Worm (Caenorhabditis elegans): ENCODE measurements around the gene T23F11.2.
A peak's percentile ranks its signal among the peaks of the same experiment; 100 is the strongest.

T23F11.2 gene

ce11 chrIII:4677466-4677865 is 22.2 kb upstream of the T23F11.2 start, which contains the start of gene srg-10 (continued):
- no peak for TF ChIP-seq snpc-3.4 (tag; optimal IDR thresholded peaks at IDR 0.05)

- TF ChIP-seq B0336.3 (GFP tag; IDR thresholded peaks at IDR 0.05) (no peak), F57C9.4 (tag; optimal IDR thresholded peaks at IDR 0.05) (no peak), nhr-120 (GFP tag; IDR thresholded peaks at IDR 0.05) (no peak), T26A5.8 (tag; optimal IDR thresholded peaks at IDR 0.05) (no peak), ets-4 (GFP tag; optimal IDR thresholded peaks at IDR 0.05) (no peak), dox-1 (GFP tag; IDR thresholded peaks at IDR 0.05) (no peak)
Measured at ce11 chrIII:4671949-4672348, 16.6 kb upstream of the T23F11.2 start, which contains the start of gene srg-13. Gene srg-13 (plus strand): TSS chrIII:4672249.

ce11 chrIII:4671491-4671890 is 16.2 kb upstream of the T23F11.2 start, which contains the start of gene T23F11.11:
Gene T23F11.11 (minus strand): TSS chrIII:4671591.
- no peak for TF ChIP-seq ztf-22 (GFP tag; optimal IDR thresholded peaks at IDR 0.05)
- TF ChIP-seq somi-1 (GFP tag; optimal IDR thresholded peaks at IDR 0.05) = no peak

- TF ChIP-seq F37B4.10 (GFP tag; IDR thresholded peaks at IDR 0.05) (no peak), nhr-80 (tag; optimal IDR thresholded peaks at IDR 0.05) (peak; percentile 23), nhr-27 (tag; optimal IDR thresholded peaks at IDR 0.05) (no peak)
Measured at ce11 chrIII:4668073-4668472, 12.8 kb upstream of the T23F11.2 start.

- no peak for TF ChIP-seq Y67H2A.10 (GFP tag; conservative IDR thresholded peaks at IDR 0.05)
- TF ChIP-seq lir-1 (GFP tag; conservative IDR thresholded peaks at IDR 0.05) = peak; percentile 26; the same call in 1 of the 2 replicates
- no peak for TF ChIP-seq pbrm-1 (GFP tag; IDR thresholded peaks at IDR 0.05)
- TF ChIP-seq tbx-9 (tag; optimal IDR thresholded peaks at IDR 0.05; ENCODE audit: borderline replicate concordance) = no peak
- peak; percentile 6 for TF ChIP-seq attf-5 (GFP tag; optimal IDR thresholded peaks at IDR 0.05)
- TF ChIP-seq let-607 (tag; optimal IDR thresholded peaks at IDR 0.05) = no peak
- peak; percentile 86 for TF ChIP-seq ceh-27 (GFP tag; optimal IDR thresholded peaks at IDR 0.05)
- TF ChIP-seq ceh-79 (tag; optimal IDR thresholded peaks at IDR 0.05) = no peak
- TF ChIP-seq nhr-179 (tag; optimal IDR thresholded peaks at IDR 0.05) = no peak
- TF ChIP-seq B0261.1 (tag; optimal IDR thresholded peaks at IDR 0.05) = no peak
- TF ChIP-seq F33H1.4 (GFP tag; IDR thresholded peaks at IDR 0.05) = no peak
- no peak for TF ChIP-seq let-526 (GFP tag; IDR thresholded peaks at IDR 0.05)
- TF ChIP-seq hmg-1.2 (GFP tag; IDR thresholded peaks at IDR 0.05) = peak; percentile 54; the same call in 1 of the 2 replicates
- no peak for TF ChIP-seq K11D2.4 (GFP tag; IDR thresholded peaks at IDR 0.05)
- TF ChIP-seq him-1 (tag; optimal IDR thresholded peaks at IDR 0.05) = no peak
- TF ChIP-seq Y95B8A.8 (GFP tag; IDR thresholded peaks at IDR 0.05) = no peak
- no peak for TF ChIP-seq ztf-28 (GFP tag; IDR thresholded peaks at IDR 0.05)
- TF ChIP-seq madf-3 (GFP tag; IDR thresholded peaks at IDR 0.05) = no peak
- TF ChIP-seq F39B2.1 (GFP tag; IDR thresholded peaks at IDR 0.05) = no peak
- no peak for TF ChIP-seq T07F8.4 (tag; optimal IDR thresholded peaks at IDR 0.05)
- TF ChIP-seq atf-7 (tag; optimal IDR thresholded peaks at IDR 0.05) = no peak
- TF ChIP-seq aptf-3 (GFP tag; IDR thresholded peaks at IDR 0.05) = no peak
- TF ChIP-seq sdz-38 (tag; optimal IDR thresholded peaks at IDR 0.05) = no peak
- TF ChIP-seq akir-1 (GFP tag; optimal IDR thresholded peaks at IDR 0.05) = no peak
Measured at ce11 chrIII:4666753-4667400, 11.6 kb upstream of the T23F11.2 start.
